Fruit fly (Drosophila melanogaster): ENCODE measurements around the gene CG31342.

DNA sequence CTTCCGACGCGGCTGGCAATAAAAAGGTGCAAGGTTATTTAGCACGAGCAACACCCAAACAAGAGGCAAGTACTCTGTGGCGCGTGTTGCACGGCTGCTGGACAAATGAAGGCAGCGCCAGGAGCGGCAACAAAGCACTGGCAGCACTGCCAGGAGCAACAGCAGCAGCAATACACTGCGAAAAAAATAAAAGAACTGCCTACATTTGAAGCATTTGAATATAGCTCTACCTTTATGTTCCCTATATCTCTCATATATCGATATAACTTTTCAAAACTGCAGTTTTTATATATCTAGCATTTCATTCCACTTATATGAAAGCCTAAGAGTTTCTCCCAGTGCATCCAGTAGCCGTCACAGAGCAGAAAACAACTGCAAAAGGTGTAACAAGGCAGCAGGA lies 28.5 kb upstream of the CG31342 start:
- TF ChIP-seq psq (optimal IDR thresholded peaks at IDR 0.05) (no peak), ttk (optimal IDR thresholded peaks at IDR 0.05) (no peak), Sin3A (optimal IDR thresholded peaks at IDR 0.05) (no peak), insv (optimal IDR thresholded peaks at IDR 0.05) (no peak), Myc (optimal IDR thresholded peaks at IDR 0.05) (no peak), h (optimal IDR thresholded peaks at IDR 0.05) (no peak)
